Fruit fly (Drosophila melanogaster) whole organism, embryonic: ENCODE measurements around the gene Dif.

Experiments
- Bgb ChIP-seq: fragments of 200-800 bp; sonication (Bioruptor generic); IDR thresholded peaks from 2 replicates; pipeline ENCODE4 v1.3.6; 2022; ENCODE audit warnings: missing biosample characterization, missing genetic modification characterization; ENCODE audit not compliant: partially characterized antibody
- CG13894 ChIP-seq: fragments of 200-800 bp; sonication (Bioruptor generic); optimal IDR thresholded peaks from 3 replicates; lab custom pipeline; 2018; ENCODE audit warnings: missing biosample characterization, mild to moderate bottlenecking, missing genetic modification characterization, moderate library complexity
- CG14860 ChIP-seq: fragments of 200-800 bp; sonication (Bioruptor generic); IDR thresholded peaks from 3 replicates; pipeline ENCODE4 v1.3.6; 2022; ENCODE audit warnings: missing biosample characterization, missing genetic modification characterization; ENCODE audit not compliant: partially characterized antibody
- CG15269 ChIP-seq: fragments of 200-800 bp; sonication (Bioruptor generic); optimal IDR thresholded peaks from 2 replicates; lab custom pipeline; 2018; ENCODE audit warnings: missing biosample characterization, mild to moderate bottlenecking, missing genetic modification characterization, moderate library complexity
- CG15479 ChIP-seq: fragments of 200-800 bp; sonication (Bioruptor generic); optimal IDR thresholded peaks from 3 replicates; lab custom pipeline; 2019; ENCODE audit warnings: missing biosample characterization, mild to moderate bottlenecking, missing genetic modification characterization, moderate library complexity
- CG15514 ChIP-seq: fragments of 200-800 bp; sonication (Bioruptor generic); optimal IDR thresholded peaks from 3 replicates; lab custom pipeline; 2017; ENCODE audit warnings: missing biosample characterization, missing genetic modification characterization, mild to moderate bottlenecking, moderate library complexity, missing genetic modification reagents
- CG1603 ChIP-seq: fragments of 200-800 bp; sonication (Bioruptor generic); optimal IDR thresholded peaks from 2 replicates; lab custom pipeline; 2019; ENCODE audit warnings: missing biosample characterization, mild to moderate bottlenecking, missing genetic modification characterization, moderate library complexity
- CG16815 ChIP-seq: fragments of 200-800 bp; sonication (Bioruptor generic); optimal IDR thresholded peaks from 3 replicates; lab custom pipeline; 2017; ENCODE audit warnings: missing biosample characterization, mild to moderate bottlenecking, missing genetic modification characterization
- CG2889 ChIP-seq: fragments of 200-800 bp; sonication (Bioruptor generic); IDR thresholded peaks from 3 replicates; pipeline ENCODE4 v1.3.6; 2022; ENCODE audit warnings: missing biosample characterization, missing genetic modification characterization
- CG30431 ChIP-seq: fragments of 200-800 bp; sonication (Bioruptor generic); optimal IDR thresholded peaks from 2 replicates; lab custom pipeline; 2017; ENCODE audit warnings: missing biosample characterization, missing genetic modification characterization
- CG43689 ChIP-seq: fragments of 200-800 bp; sonication (Bioruptor generic); IDR thresholded peaks from 2 replicates; pipeline ENCODE4 v1.3.6; 2022; ENCODE audit warnings: missing biosample characterization, missing genetic modification characterization
- CG4404 ChIP-seq: fragments of 200-800 bp; sonication (Bioruptor generic); IDR thresholded peaks from 2 replicates; pipeline ENCODE4 v1.3.6; 2022; ENCODE audit warnings: missing biosample characterization, missing genetic modification characterization
- CG4730 ChIP-seq: fragments of 200-800 bp; sonication (Bioruptor generic); IDR thresholded peaks from 2 replicates; pipeline ENCODE4 v1.3.6; 2022; ENCODE audit warnings: missing biosample characterization, missing genetic modification characterization
- CG9609 ChIP-seq: fragments of 200-800 bp; sonication (Bioruptor generic); optimal IDR thresholded peaks from 3 replicates; lab custom pipeline; 2016; ENCODE audit warnings: missing biosample characterization, missing genetic modification characterization
- Drgx ChIP-seq: fragments of 200-800 bp; sonication (Bioruptor generic); IDR thresholded peaks from 2 replicates; pipeline ENCODE4 v1.3.6; 2022; ENCODE audit warnings: missing biosample characterization, missing genetic modification characterization
- Elba2 ChIP-seq: fragments of 200-800 bp; sonication (Bioruptor generic); optimal IDR thresholded peaks from 3 replicates; lab custom pipeline; 2016; ENCODE audit warnings: missing biosample characterization, missing genetic modification characterization
- Lim3 ChIP-seq: fragments of 200-800 bp; sonication (Bioruptor generic); IDR thresholded peaks from 2 replicates; pipeline ENCODE4 v1.3.6; 2022; ENCODE audit warnings: missing biosample characterization, missing genetic modification characterization
- Med ChIP-seq: fragments of 200-800 bp; sonication (Bioruptor generic); peaks from one replicate; lab custom pipeline; 2016; ENCODE audit warnings: missing biosample characterization, missing genetic modification characterization, mild to moderate bottlenecking, inconsistent platforms, moderate library complexity
- NC2β ChIP-seq: fragments of 200-800 bp; sonication (Bioruptor generic); optimal IDR thresholded peaks from 2 replicates; lab custom pipeline; 2016; ENCODE audit warnings: missing biosample characterization, missing genetic modification characterization
- Ptx1 ChIP-seq: fragments of 200-800 bp; sonication (Bioruptor generic); IDR thresholded peaks from 2 replicates; pipeline ENCODE4 v1.3.6; 2022; ENCODE audit warnings: missing biosample characterization, missing genetic modification characterization
- Scr ChIP-seq: fragments of 200-800 bp; sonication (Bioruptor generic); IDR thresholded peaks from 2 replicates; pipeline ENCODE4 v1.3.6; 2022; ENCODE audit warnings: missing biosample characterization, missing genetic modification characterization; ENCODE audit not compliant: partially characterized antibody
- Stat92E ChIP-seq, 3 experiments: fragments of >200 bp in 2 of 3; fragments of 200-800 bp in 1 of 3; sonication (Bioruptor generic) in 1 of 3; optimal IDR thresholded peaks; 2 replicates each; lab custom pipeline; 2017 to 2019; ENCODE audit warnings: missing biosample characterization in 3 of 3, missing genetic modification characterization in 3 of 3, mild to moderate bottlenecking in 1 of 3, moderate library complexity in 1 of 3
- ap ChIP-seq: fragments of 200-800 bp; sonication (Bioruptor generic); IDR thresholded peaks from 2 replicates; pipeline ENCODE4 v1.3.6; 2022; ENCODE audit warnings: missing biosample characterization, missing genetic modification characterization
- bab2 ChIP-seq: fragments of 200-800 bp; sonication (Bioruptor generic); optimal IDR thresholded peaks from 2 replicates; lab custom pipeline; 2016; ENCODE audit warnings: missing biosample characterization, missing genetic modification characterization
- bbx ChIP-seq: fragments of 200-800 bp; sonication (Bioruptor generic); IDR thresholded peaks from 2 replicates; pipeline ENCODE4 v1.3.6; 2022; ENCODE audit warnings: missing biosample characterization, missing genetic modification characterization; ENCODE audit not compliant: partially characterized antibody
- bsh ChIP-seq, 2 experiments: fragments of 200-800 bp; sonication (Bioruptor generic); optimal IDR thresholded peaks; 2 replicates each; lab custom pipeline; 2017 to 2018; ENCODE audit warnings: mild to moderate bottlenecking in 2 of 2, missing biosample characterization in 2 of 2, missing genetic modification characterization in 2 of 2, moderate library complexity in 1 of 2
- caup ChIP-seq: fragments of 200-800 bp; sonication (Bioruptor generic); optimal IDR thresholded peaks from 3 replicates; lab custom pipeline; 2017; ENCODE audit warnings: missing biosample characterization, mild to moderate bottlenecking, missing genetic modification characterization, moderate library complexity; ENCODE audit not compliant: severe bottlenecking
- chinmo ChIP-seq: fragments of 200-800 bp; sonication (Bioruptor generic); IDR thresholded peaks from 4 replicates; pipeline ENCODE4 v1.3.6; 2022; ENCODE audit warnings: missing biosample characterization, missing genetic modification characterization; ENCODE audit not compliant: partially characterized antibody
- dati ChIP-seq: fragments of 200-800 bp; sonication (Bioruptor generic); IDR thresholded peaks from 2 replicates; pipeline ENCODE4 v1.3.6; 2022; ENCODE audit warnings: missing biosample characterization, missing genetic modification characterization
- dimm ChIP-seq: fragments of 200-800 bp; sonication (Bioruptor generic); IDR thresholded peaks from 2 replicates; pipeline ENCODE4 v1.3.6; 2022; ENCODE audit warnings: missing biosample characterization, missing genetic modification characterization
- dm ChIP-seq: fragments of 200-800 bp; sonication (Bioruptor generic); optimal IDR thresholded peaks from 3 replicates; lab custom pipeline; 2016; ENCODE audit warnings: missing biosample characterization, missing genetic modification characterization
- klu ChIP-seq: fragments of 200-800 bp; sonication (Bioruptor generic); IDR thresholded peaks from 2 replicates; pipeline ENCODE4 v1.3.6; 2022; ENCODE audit warnings: missing biosample characterization, missing genetic modification characterization
- nau ChIP-seq: fragments of 200-800 bp; sonication (Bioruptor generic); optimal IDR thresholded peaks from 3 replicates; lab custom pipeline; 2017; ENCODE audit warnings: missing biosample characterization, mild to moderate bottlenecking, missing genetic modification characterization, missing genetic modification reagents
- peb ChIP-seq: fragments of 200-800 bp; sonication (Bioruptor generic); IDR thresholded peaks from 2 replicates; pipeline ENCODE4 v1.3.6; 2022; ENCODE audit warnings: missing biosample characterization, missing genetic modification characterization
- psq ChIP-seq: fragments of 200-800 bp; sonication (Bioruptor generic); optimal IDR thresholded peaks from 2 replicates; lab custom pipeline; 2017; ENCODE audit warnings: missing biosample characterization, missing genetic modification characterization
- ro ChIP-seq: fragments of 200-800 bp; sonication (Bioruptor generic); IDR thresholded peaks from 2 replicates; pipeline ENCODE4 v1.3.6; 2022; ENCODE audit warnings: missing biosample characterization, missing genetic modification characterization
- sc ChIP-seq, 3 experiments: fragments of >200 bp in 2 of 3; fragments of 200-800 bp in 1 of 3; sonication (Bioruptor generic) in 1 of 3; optimal IDR thresholded peaks; 2 replicates in 2 of 3; 3 replicates in 1 of 3; lab custom pipeline; 2017; ENCODE audit warnings: mild to moderate bottlenecking in 1 of 3, missing biosample characterization in 1 of 3, missing genetic modification characterization in 1 of 3, missing genetic modification reagents in 1 of 3
- sens ChIP-seq: fragments of 200-800 bp; sonication (Bioruptor generic); peaks from one replicate; lab custom pipeline; 2016; ENCODE audit warnings: missing biosample characterization, missing genetic modification characterization
- slou ChIP-seq: fragments of 200-800 bp; sonication (Bioruptor generic); optimal IDR thresholded peaks from 3 replicates; lab custom pipeline; 2016; ENCODE audit warnings: missing biosample characterization, missing genetic modification characterization
- vvl ChIP-seq: fragments of 200-800 bp; sonication (Bioruptor generic); IDR thresholded peaks from 2 replicates; pipeline ENCODE4 v1.3.6; 2022; ENCODE audit warnings: missing biosample characterization, missing genetic modification characterization
- wdn ChIP-seq: fragments of 200-800 bp; sonication (Bioruptor generic); IDR thresholded peaks from 2 replicates; pipeline ENCODE4 v1.3.6; 2022; ENCODE audit warnings: missing biosample characterization, missing genetic modification characterization
- zen2 ChIP-seq: fragments of 200-800 bp; sonication (Bioruptor generic); IDR thresholded peaks from 3 replicates; pipeline ENCODE4 v1.3.6; 2022; ENCODE audit warnings: missing biosample characterization, missing genetic modification characterization; ENCODE audit not compliant: partially characterized antibody

Gene Dif

dm6 chr2L:17378767-17379301, 54.1 kb downstream of the Dif start (continued):
- TF ChIP-seq dimm (peak; percentile 79), caup (GFP tag; lab: Kevin White, UChicago) (peak; percentile 99), Ptx1 (GFP tag; lab: Robert Waterston, UW) (peak; percentile 95), CG16815 (GFP tag; lab: Kevin White, UChicago) (peak; percentile 91), psq (GFP tag; lab: Kevin White, UChicago) (peak; percentile 80), CG9609 (GFP tag; lab: Kevin White, UChicago) (peak; percentile 90), peb (GFP tag; lab: Robert Waterston, UW) (peak; percentile 82), NC2β (GFP tag; lab: Kevin White, UChicago) (peak; percentile 87), CG30431 (GFP tag; lab: Kevin White, UChicago) (peak; percentile 93), Bgb (GFP tag; lab: Robert Waterston, UW) (no peak), CG4730 (peak; percentile 92), wdn (GFP tag; lab: Robert Waterston, UW) (peak; percentile 95), dm (GFP tag; lab: Kevin White, UChicago) (peak; percentile 89), CG4404 (no peak; the same call in none of the 2 replicates), Drgx (GFP tag; lab: Robert Waterston, UW) (peak; percentile 89), CG15269 (peak; percentile 95), Elba2 (GFP tag; lab: Kevin White, UChicago) (peak; percentile 44), slou (peak; percentile 96), dati (GFP tag; lab: Robert Waterston, UW) (peak; percentile 74), CG15479 (GFP tag; lab: Kevin White, UChicago) (no peak), bbx (GFP tag; lab: Robert Waterston, UW) (no peak), Lim3 (peak; percentile 71; the same call in 1 of the 2 replicates), Scr (GFP tag; lab: Robert Waterston, UW) (no peak), ap (GFP tag; lab: Robert Waterston, UW) (peak; percentile 89), bsh (GFP tag; optimal IDR thresholded peaks at IDR 0.05; lab: Kevin White, UChicago) (peak; percentile 49 to 97), nau (GFP tag; lab: Kevin White, UChicago) (peak; percentile 99), ro (GFP tag; lab: Robert Waterston, UW) (peak; percentile 60), klu (peak; percentile 85), CG14860 (GFP tag; lab: Robert Waterston, UW) (no peak), sc (optimal IDR thresholded peaks at IDR 0.05; lab: Kevin White, UChicago) (no peak), sc (GFP tag; optimal IDR thresholded peaks at IDR 0.05; lab: Kevin White, UChicago) (peak; percentile 87), zen2 (GFP tag; lab: Robert Waterston, UW) (no peak), bab2 (peak; percentile 96), CG15514 (GFP tag; lab: Kevin White, UChicago) (peak; percentile 93)

dm6 chr2L:17377818-17378217, 55.1 kb downstream of the Dif start:
- TF ChIP-seq vvl (GFP tag; lab: Robert Waterston, UW) (peak; percentile 46; the same call in 1 of the 2 replicates), CG13894 (tag; lab: Kevin White, UChicago) (peak; percentile 29), CG1603 (tag; lab: Kevin White, UChicago) (no peak), Med (GFP tag; lab: Kevin White, UChicago) (peak; percentile 72), CG43689 (GFP tag; lab: Robert Waterston, UW) (no peak), chinmo (GFP tag; lab: Robert Waterston, UW) (0 out of 4 replicates have a peak, but pooled peaks have one; percentile 21), CG2889 (GFP tag; lab: Robert Waterston, UW) (no peak), Stat92E (GFP tag; optimal IDR thresholded peaks at IDR 0.05; lab: Kevin White, UChicago) (peak in 1 of 3 experiments; percentile 28), sens (GFP tag; lab: Kevin White, UChicago) (peak; percentile 51)
